Worm (Caenorhabditis elegans): ENCODE data around the gene egal-1.

DNA sequence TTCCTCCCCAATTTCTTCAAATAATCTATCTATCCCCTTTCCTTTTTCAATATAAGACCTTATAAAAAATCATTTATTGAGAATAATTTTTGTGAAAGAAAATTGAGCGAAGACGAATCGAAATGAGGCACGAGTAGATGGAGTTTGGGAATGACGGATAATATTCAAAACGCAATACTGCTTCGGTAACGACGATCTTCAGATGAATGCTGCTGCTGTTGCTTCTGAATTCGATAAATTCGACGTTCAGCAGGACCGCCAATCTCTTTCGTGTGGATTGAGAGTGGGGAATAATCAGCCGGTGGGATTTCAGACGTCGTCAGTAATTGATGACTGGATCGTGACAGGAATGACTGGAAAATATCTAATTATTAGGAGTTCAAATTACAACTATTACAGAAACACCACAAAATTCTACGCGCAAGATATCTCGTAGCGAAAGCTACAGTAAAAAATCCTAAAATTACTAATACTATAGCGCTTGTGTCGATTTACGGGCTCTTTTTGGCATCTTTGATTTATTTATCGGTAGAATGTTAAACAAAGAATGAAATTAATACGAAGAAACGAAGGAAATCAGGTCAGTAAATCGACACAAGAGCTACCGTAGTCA is 26.3 kb downstream of the egal-1 start:
- TF ChIP-seq ama-1 (optimal IDR thresholded peaks at IDR 0.05) (no peak), pes-1 (GFP tag; IDR thresholded peaks at IDR 0.05) (no peak), tra-4 (tag; optimal IDR thresholded peaks at IDR 0.05) (no peak), flt-1 (GFP tag; IDR thresholded peaks at IDR 0.05) (no peak), tbx-11 (GFP tag; IDR thresholded peaks at IDR 0.05) (no peak), tbx-37 (GFP tag; conservative IDR thresholded peaks at IDR 0.05) (no peak), aly-1 (tag; optimal IDR thresholded peaks at IDR 0.05) (no peak)
